Worm (Caenorhabditis elegans): ENCODE measurements around the gene F22E5.21.

Gene F22E5.21

ce11 chrII:2677534-2678168 lies 40.4 kb upstream of the F22E5.21 start, which contains the start of gene F22E5.17 (continued):
- TF ChIP-seq aha-1 (tag) = no peak
- TF ChIP-seq nhr-48 (tag; optimal IDR thresholded peaks at IDR 0.05) = peak; percentile 33
- no peak for TF ChIP-seq zip-2 (tag; optimal IDR thresholded peaks at IDR 0.05)
- no peak for TF ChIP-seq skn-1 (tag; optimal IDR thresholded peaks at IDR 0.05)
- no peak for TF ChIP-seq attf-4 (tag; optimal IDR thresholded peaks at IDR 0.05)
- no peak for TF ChIP-seq hmg-1.1 (GFP tag; IDR thresholded peaks at IDR 0.05)
- TF ChIP-seq mxl-3 (GFP tag; optimal IDR thresholded peaks at IDR 0.05) = no peak
- TF ChIP-seq D1046.2 (GFP tag; IDR thresholded peaks at IDR 0.05) = no peak
- TF ChIP-seq T26A8.4 (GFP tag; IDR thresholded peaks at IDR 0.05) = no peak
- no peak for TF ChIP-seq Y5F2A.4 (GFP tag; optimal IDR thresholded peaks at IDR 0.05)
- TF ChIP-seq nhr-28 (tag; optimal IDR thresholded peaks at IDR 0.05) = peak; percentile 88
- TF ChIP-seq ztf-7 (tag; optimal IDR thresholded peaks at IDR 0.05) = no peak
- TF ChIP-seq mdl-1 (tag; optimal IDR thresholded peaks at IDR 0.05) = no peak
- TF ChIP-seq ceh-20 (GFP tag; IDR thresholded peaks at IDR 0.05) = no peak
- TF ChIP-seq dpl-1 (GFP tag; optimal IDR thresholded peaks at IDR 0.05) = no peak
- no peak for TF ChIP-seq Y75B8A.6 (GFP tag; IDR thresholded peaks at IDR 0.05)
- TF ChIP-seq lim-7 (GFP tag; IDR thresholded peaks at IDR 0.05) = no peak
- TF ChIP-seq daf-16 (GFP tag; optimal IDR thresholded peaks at IDR 0.05) = no peak
- TF ChIP-seq daf-16 (tag; optimal IDR thresholded peaks at IDR 0.05) = no peak
- TF ChIP-seq lin-1 (GFP tag; IDR thresholded peaks at IDR 0.05) = 0 out of 2 replicates have a peak, but pooled peaks have one; percentile 12
- TF ChIP-seq egl-43 (GFP tag; IDR thresholded peaks at IDR 0.05) = 0 out of 2 replicates have a peak, but pooled peaks have one; percentile 41
- TF ChIP-seq tag-97 (GFP tag; IDR thresholded peaks at IDR 0.05) = no peak
- no peak for TF ChIP-seq ces-1 (GFP tag; optimal IDR thresholded peaks at IDR 0.05)
- no peak for TF ChIP-seq F44E2.7 (GFP tag; IDR thresholded peaks at IDR 0.05)
- no peak for TF ChIP-seq ceh-62 (tag; optimal IDR thresholded peaks at IDR 0.05)
- TF ChIP-seq nhr-102 (tag; optimal IDR thresholded peaks at IDR 0.05) = peak; percentile 22
- no peak for TF ChIP-seq madf-9 (GFP tag; conservative IDR thresholded peaks at IDR 0.05)
- TF ChIP-seq ceh-28 (tag; optimal IDR thresholded peaks at IDR 0.05) = no peak
- TF ChIP-seq zfp-3 (GFP tag; conservative IDR thresholded peaks at IDR 0.05) = no peak
- TF ChIP-seq ztf-11 (tag; optimal IDR thresholded peaks at IDR 0.05) = no peak
- no peak for TF ChIP-seq vab-7 (GFP tag; IDR thresholded peaks at IDR 0.05)
- no peak for TF ChIP-seq lin-29 (GFP tag; IDR thresholded peaks at IDR 0.05)
- no peak for TF ChIP-seq lsy-2 (tag; optimal IDR thresholded peaks at IDR 0.05)
- no peak for TF ChIP-seq unc-130 (GFP tag; optimal IDR thresholded peaks at IDR 0.05)
- no peak for TF ChIP-seq aly-2 (tag; optimal IDR thresholded peaks at IDR 0.05)
- no peak for TF ChIP-seq ZK337.2 (GFP tag; IDR thresholded peaks at IDR 0.05)
- no peak for TF ChIP-seq lin-39 (tag; optimal IDR thresholded peaks at IDR 0.05)
- TF ChIP-seq ZK546.5 (tag; optimal IDR thresholded peaks at IDR 0.05) = no peak
- TF ChIP-seq ceh-32 (tag; optimal IDR thresholded peaks at IDR 0.05; ENCODE audit: poor library complexity) = no peak
- TF ChIP-seq nhr-11 (tag; optimal IDR thresholded peaks at IDR 0.05) = no peak
- no peak for TF ChIP-seq unc-62 (GFP tag; optimal IDR thresholded peaks at IDR 0.05 in 1 of 2)
- TF ChIP-seq unc-62 (tag; optimal IDR thresholded peaks at IDR 0.05) = no peak
- no peak for TF ChIP-seq mes-2 (tag; optimal IDR thresholded peaks at IDR 0.05; ENCODE audit: poor library complexity, severe bottlenecking)
- TF ChIP-seq hlh-11 (tag; optimal IDR thresholded peaks at IDR 0.05) = peak; percentile 63
- no peak for TF ChIP-seq arid-1 (GFP tag; conservative IDR thresholded peaks at IDR 0.05)
- TF ChIP-seq gei-8 (GFP tag; optimal IDR thresholded peaks at IDR 0.05) = no peak
- no peak for TF ChIP-seq dve-1 (tag; optimal IDR thresholded peaks at IDR 0.05; ENCODE audit: insufficient read depth)
- TF ChIP-seq nhr-42 (GFP tag; IDR thresholded peaks at IDR 0.05) = no peak
- no peak for TF ChIP-seq saeg-2 (GFP tag; IDR thresholded peaks at IDR 0.05)
- no peak for TF ChIP-seq ceh-44 (GFP tag; IDR thresholded peaks at IDR 0.05)
- TF ChIP-seq mxl-2 (GFP tag; conservative IDR thresholded peaks at IDR 0.05) = no peak
- TF ChIP-seq fos-1 (tag; optimal IDR thresholded peaks at IDR 0.05) = no peak

All from whole organism, L4 larva.